Worm (Caenorhabditis elegans) whole organism, late embryonic: ENCODE results near the gene C37C3.18.
A peak's percentile ranks its signal among the peaks of the same experiment; 100 is the strongest.

Source experiments
- C08G9.2 ChIP-seq: sonication (generic microtip); optimal IDR thresholded peaks from 2 replicates; lab custom pipeline; 2016; ENCODE audit warnings: mild to moderate bottlenecking, missing genetic modification characterization, moderate library complexity, missing compliant biosample characterization
- F13H6.1 ChIP-seq: sonication (generic microtip); optimal IDR thresholded peaks from 2 replicates; lab custom pipeline; 2016; ENCODE audit warnings: missing genetic modification characterization, missing compliant biosample characterization
- K02D7.2 ChIP-seq: sonication (generic microtip); optimal IDR thresholded peaks from 2 replicates; lab custom pipeline; 2017; ENCODE audit warnings: mild to moderate bottlenecking, missing genetic modification characterization, missing compliant biosample characterization
- K09A11.1 ChIP-seq: sonication (generic microtip); optimal IDR thresholded peaks from 2 replicates; lab custom pipeline; 2017; ENCODE audit warnings: antibody characterized with exemption, mild to moderate bottlenecking, missing genetic modification characterization, missing compliant biosample characterization; ENCODE audit not compliant: insufficient read depth
- T23F11.4 ChIP-seq: fragments of 200-800 bp; sonication (Bioruptor generic); optimal IDR thresholded peaks from 2 replicates; lab custom pipeline; 2018; ENCODE audit warnings: mild to moderate bottlenecking, missing genetic modification characterization, missing compliant biosample characterization
- ahr-1 ChIP-seq: sonication (generic microtip); optimal IDR thresholded peaks from 2 replicates; lab custom pipeline; 2016; ENCODE audit warnings: missing genetic modification characterization, missing compliant biosample characterization
- ceh-14 ChIP-seq: sonication (generic microtip); optimal IDR thresholded peaks from 2 replicates; lab custom pipeline; 2016; ENCODE audit warnings: missing genotype, missing genetic modification characterization, missing compliant biosample characterization
- ceh-18 ChIP-seq: sonication (generic microtip); optimal IDR thresholded peaks from 2 replicates; lab custom pipeline; 2016; ENCODE audit warnings: missing genetic modification characterization, missing compliant biosample characterization
- ceh-19 ChIP-seq: fragments of 200-800 bp; sonication (Bioruptor generic); optimal IDR thresholded peaks from 2 replicates; lab custom pipeline; 2018; ENCODE audit warnings: mild to moderate bottlenecking, missing genetic modification characterization, missing compliant biosample characterization
- ceh-30 ChIP-seq: fragments of 150-350 bp; optimal IDR thresholded peaks from 2 replicates; lab custom pipeline; 2014; ENCODE audit warnings: missing biosample characterization, missing genetic modification characterization
- ceh-34 ChIP-seq: sonication (generic microtip); optimal IDR thresholded peaks from 2 replicates; lab custom pipeline; 2016; ENCODE audit warnings: mild to moderate bottlenecking, missing genetic modification characterization, missing compliant biosample characterization
- ceh-6 ChIP-seq: fragments of 200-800 bp; sonication (Bioruptor generic); optimal IDR thresholded peaks from 2 replicates; lab custom pipeline; 2018; ENCODE audit warnings: mild to moderate bottlenecking, missing genetic modification characterization, missing compliant biosample characterization
- ceh-9 ChIP-seq: sonication (generic microtip); optimal IDR thresholded peaks from 2 replicates; lab custom pipeline; 2016; ENCODE audit warnings: mild to moderate bottlenecking, missing genetic modification characterization, inconsistent platforms, missing compliant biosample characterization
- dmd-4 ChIP-seq: sonication (generic microtip); optimal IDR thresholded peaks from 2 replicates; lab custom pipeline; 2016; ENCODE audit warnings: borderline replicate concordance, missing genetic modification characterization, missing compliant biosample characterization
- dve-1 ChIP-seq: sonication (generic microtip); optimal IDR thresholded peaks from 2 replicates; lab custom pipeline; 2017; ENCODE audit warnings: antibody characterized with exemption, mild to moderate bottlenecking, missing genetic modification characterization, missing compliant biosample characterization
- elt-4 ChIP-seq: sonication (generic microtip); optimal IDR thresholded peaks from 2 replicates; lab custom pipeline; 2016; ENCODE audit warnings: missing genetic modification characterization, missing compliant biosample characterization
- fax-1 ChIP-seq: sonication (generic microtip); optimal IDR thresholded peaks from 2 replicates; lab custom pipeline; 2016; ENCODE audit warnings: missing genotype, missing genetic modification characterization, missing compliant biosample characterization
- fkh-6 ChIP-seq: sonication (generic microtip); optimal IDR thresholded peaks from 2 replicates; lab custom pipeline; 2016; ENCODE audit warnings: missing genetic modification characterization, missing compliant biosample characterization
- gmeb-2 ChIP-seq: sonication (generic microtip); optimal IDR thresholded peaks from 2 replicates; lab custom pipeline; 2016; ENCODE audit warnings: missing genetic modification characterization, inconsistent platforms, missing compliant biosample characterization
- hlh-15 ChIP-seq: sonication (generic microtip); optimal IDR thresholded peaks from 2 replicates; lab custom pipeline; 2016; ENCODE audit warnings: missing genetic modification characterization, missing compliant biosample characterization
- hlh-30 ChIP-seq: sonication (generic microtip); optimal IDR thresholded peaks from 2 replicates; lab custom pipeline; 2017; ENCODE audit warnings: antibody characterized with exemption, missing genetic modification characterization, missing compliant biosample characterization; ENCODE audit not compliant: insufficient read depth
- hlh-6 ChIP-seq: sonication (generic microtip); optimal IDR thresholded peaks from 2 replicates; lab custom pipeline; 2016; ENCODE audit warnings: missing genotype, missing genetic modification characterization, missing compliant biosample characterization
- hlh-8 ChIP-seq: sonication (generic microtip); optimal IDR thresholded peaks from 2 replicates; lab custom pipeline; 2016; ENCODE audit warnings: missing genotype, missing genetic modification characterization, missing compliant biosample characterization
- madf-2 ChIP-seq: sonication (generic microtip); optimal IDR thresholded peaks from 2 replicates; lab custom pipeline; 2017; ENCODE audit warnings: missing genetic modification characterization, missing compliant biosample characterization
- mec-3 ChIP-seq: sonication (generic microtip); optimal IDR thresholded peaks from 2 replicates; lab custom pipeline; 2016; ENCODE audit warnings: borderline replicate concordance, missing genetic modification characterization, missing compliant biosample characterization
- nfya-1 ChIP-seq: sonication (generic microtip); optimal IDR thresholded peaks from 2 replicates; lab custom pipeline; 2017; ENCODE audit warnings: missing genetic modification characterization, mild to moderate bottlenecking, missing compliant biosample characterization, antibody characterized with exemption, moderate library complexity
- nhr-232 ChIP-seq: sonication (generic microtip); optimal IDR thresholded peaks from 2 replicates; lab custom pipeline; 2016; ENCODE audit warnings: missing genetic modification characterization, missing compliant biosample characterization
- npax-4 ChIP-seq: sonication (generic microtip); optimal IDR thresholded peaks from 2 replicates; lab custom pipeline; 2016; ENCODE audit warnings: missing genetic modification characterization, missing compliant biosample characterization
- pax-1 ChIP-seq: fragments of 150-350 bp; optimal IDR thresholded peaks from 2 replicates; lab custom pipeline; 2014; ENCODE audit warnings: missing biosample characterization, missing genetic modification characterization
- pha-2 ChIP-seq: sonication (generic microtip); optimal IDR thresholded peaks from 2 replicates; lab custom pipeline; 2017; ENCODE audit warnings: mild to moderate bottlenecking, missing genetic modification characterization, missing compliant biosample characterization
- pqm-1 ChIP-seq: sonication (generic microtip); optimal IDR thresholded peaks from 2 replicates; lab custom pipeline; 2016; ENCODE audit warnings: missing genetic modification characterization, missing compliant biosample characterization
- pros-1 ChIP-seq: fragments of 150-350 bp; optimal IDR thresholded peaks from 2 replicates; lab custom pipeline; 2014; ENCODE audit warnings: missing biosample characterization, missing genetic modification reagents, missing genetic modification characterization
- ref-2 ChIP-seq: sonication (generic microtip); optimal IDR thresholded peaks from 2 replicates; lab custom pipeline; 2016; ENCODE audit warnings: missing genetic modification characterization, missing compliant biosample characterization
- sdc-2 ChIP-seq: sonication (generic microtip); optimal IDR thresholded peaks from 2 replicates; lab custom pipeline; 2016; ENCODE audit warnings: missing genotype, missing genetic modification characterization, missing compliant biosample characterization
- sox-2 ChIP-seq: fragments of 200-800 bp; sonication (Bioruptor generic); IDR thresholded peaks from 2 replicates; pipeline ENCODE4 v1.3.6; 2022; ENCODE audit warnings: missing genetic modification reagents, missing genetic modification characterization, missing compliant biosample characterization
- sox-4 ChIP-seq: sonication (generic microtip); optimal IDR thresholded peaks from 2 replicates; lab custom pipeline; 2017; ENCODE audit warnings: mild to moderate bottlenecking, missing genetic modification characterization, inconsistent platforms, missing compliant biosample characterization
- tbx-2 ChIP-seq: sonication (generic microtip); optimal IDR thresholded peaks from 2 replicates; lab custom pipeline; 2016; ENCODE audit warnings: missing genetic modification characterization, missing compliant biosample characterization
- ttx-3 ChIP-seq: sonication (generic microtip); optimal IDR thresholded peaks from 2 replicates; lab custom pipeline; 2016; ENCODE audit warnings: missing genetic modification reagents, missing genetic modification characterization, missing compliant biosample characterization
- unc-42 ChIP-seq: sonication (generic microtip); optimal IDR thresholded peaks from 2 replicates; lab custom pipeline; 2016; ENCODE audit warnings: missing genotype, missing genetic modification characterization, missing compliant biosample characterization
- unc-86 ChIP-seq: sonication (generic microtip); optimal IDR thresholded peaks from 2 replicates; lab custom pipeline; 2016; ENCODE audit warnings: missing genetic modification characterization, missing compliant biosample characterization

The C37C3.18 gene

ce11 chrV:7837809-7838208 is 17.0 kb upstream of the C37C3.18 start, which contains the start of gene ttr-33:
Gene ttr-33 (minus strand): TSS chrV:7837909.
- no peak for TF ChIP-seq fax-1 (tag; lab: Kevin White, UChicago)
- TF ChIP-seq pha-2 = no peak
- TF ChIP-seq unc-86 (tag; lab: Kevin White, UChicago) = no peak
- TF ChIP-seq dve-1 (tag; lab: Kevin White, UChicago) = no peak
- TF ChIP-seq sox-4 (tag; lab: Kevin White, UChicago) = no peak
- TF ChIP-seq madf-2 (tag; lab: Kevin White, UChicago) = no peak
- TF ChIP-seq ceh-9 (tag; lab: Kevin White, UChicago) = no peak
- no peak for TF ChIP-seq pros-1 (tag; lab: Kevin White, UChicago)
- no peak for TF ChIP-seq dmd-4
- no peak for TF ChIP-seq ceh-30
- TF ChIP-seq sdc-2 (tag; lab: Kevin White, UChicago) = no peak
- TF ChIP-seq ceh-14 (tag; lab: Kevin White, UChicago) = no peak
- no peak for TF ChIP-seq mec-3 (tag; lab: Kevin White, UChicago)
- TF ChIP-seq pqm-1 (tag; lab: Kevin White, UChicago) = no peak
- no peak for TF ChIP-seq ahr-1 (tag; lab: Kevin White, UChicago)
- no peak for TF ChIP-seq fkh-6
- no peak for TF ChIP-seq T23F11.4 (GFP tag; lab: Kevin White, UChicago)
- no peak for TF ChIP-seq ceh-34
- no peak for TF ChIP-seq nhr-232
- TF ChIP-seq pax-1 (tag; lab: Kevin White, UChicago) = no peak
- TF ChIP-seq, all 69 proteins: peak for 0

ce11 chrV:7839485-7839884 is 15.3 kb upstream of the C37C3.18 start, which contains the start of gene C37C3.12:
Gene C37C3.12 (minus strand): TSS chrV:7839585.
- TF ChIP-seq unc-42 (no peak), gmeb-2 (tag; lab: Kevin White, UChicago) (no peak)

DNA sequence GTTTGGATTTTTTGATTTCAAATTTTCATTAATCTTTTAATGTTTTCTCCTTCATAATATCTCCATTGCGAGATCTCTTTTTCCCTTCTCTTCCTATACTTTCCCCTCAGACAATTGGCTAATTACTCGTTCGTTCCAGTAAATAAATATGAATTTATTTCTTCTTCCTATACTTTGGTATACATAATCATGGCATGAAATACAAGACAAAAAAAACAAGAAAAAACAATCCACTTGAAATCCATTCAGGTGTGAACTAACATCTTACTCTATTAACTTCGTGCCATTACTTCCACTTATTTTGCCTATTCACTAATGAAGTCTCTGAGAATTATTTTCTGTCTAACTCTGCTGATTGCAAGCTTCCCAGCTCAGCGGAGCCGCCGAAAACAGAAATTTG is 12.6 kb upstream of the C37C3.18 start, which contains the start of gene grd-8:
TSS of gene grd-8 (plus strand) at position 301 of the 400 bp plus-strand sequence.
- no peak for TF ChIP-seq ceh-9 (tag; lab: Kevin White, UChicago)

DNA sequence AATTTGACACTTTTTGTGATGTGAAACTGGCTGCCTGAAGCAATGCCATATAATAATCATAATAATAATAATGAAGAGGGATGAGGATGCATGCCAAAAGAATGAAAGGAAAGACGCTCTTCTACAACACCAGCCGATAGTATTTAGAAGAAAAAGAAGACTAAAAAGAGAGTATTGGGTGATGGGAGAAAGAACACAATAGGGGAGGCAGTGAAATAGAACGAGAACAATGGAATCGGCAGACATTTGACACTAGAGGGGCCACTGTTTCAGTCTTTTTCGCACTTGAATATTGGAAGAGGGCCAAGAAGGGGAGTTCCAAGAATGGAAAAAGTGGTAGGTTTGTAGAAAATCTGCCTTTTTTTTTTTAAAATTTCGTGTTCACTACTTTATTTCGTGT is 7.6 kb upstream of the C37C3.18 start, which contains the start of gene memo-1:
TSS of gene memo-1 (minus strand) at position 2 of the 400 bp plus-strand sequence.
- TF ChIP-seq T23F11.4 (GFP tag; lab: Kevin White, UChicago) = no peak
- peak; percentile 44 for TF ChIP-seq sox-2 (GFP tag; lab: Robert Waterston, UW)
- TF ChIP-seq, all 69 proteins: peak for 1

DNA sequence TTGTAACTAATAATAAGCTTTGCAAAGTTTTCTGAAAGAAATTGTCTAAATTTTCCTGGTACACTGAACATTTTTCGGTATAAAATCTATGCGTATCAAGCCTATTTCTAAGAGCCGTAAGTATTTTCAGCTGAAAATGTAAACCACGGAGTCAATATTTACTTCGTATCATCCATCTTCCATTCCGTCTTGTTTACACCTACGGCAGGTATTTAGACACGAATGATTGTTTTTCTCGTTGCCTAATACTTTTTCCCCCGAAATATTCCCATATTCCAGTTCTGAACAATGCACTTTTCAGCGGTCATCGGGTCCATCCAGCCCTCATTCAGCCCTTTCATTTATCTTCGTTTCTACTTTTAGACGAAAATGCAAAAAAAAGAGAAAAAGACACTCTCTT is 7.1 kb upstream of the C37C3.18 start:
- TF ChIP-seq ceh-18 (tag; lab: Kevin White, UChicago) (no peak), ceh-19 (GFP tag; lab: Kevin White, UChicago) (no peak), ref-2 (tag; lab: Kevin White, UChicago) (no peak), elt-4 (no peak), mec-3 (tag; lab: Kevin White, UChicago) (no peak), K09A11.1 (tag; lab: Kevin White, UChicago) (no peak), hlh-8 (tag; lab: Kevin White, UChicago) (no peak)

ce11 chrV:7848251-7848650 is 6.5 kb upstream of the C37C3.18 start:
- TF ChIP-seq pha-2 = no peak
- TF ChIP-seq hlh-15 = no peak
- TF ChIP-seq unc-42 = peak; percentile 5
- TF ChIP-seq tbx-2 = no peak
- no peak for TF ChIP-seq pax-1 (tag; lab: Kevin White, UChicago)
- peak; percentile 72 for TF ChIP-seq hlh-30 (tag; lab: Kevin White, UChicago)
- TF ChIP-seq hlh-6 (tag; lab: Kevin White, UChicago) = no peak
- no peak for TF ChIP-seq madf-2 (tag; lab: Kevin White, UChicago)
- TF ChIP-seq nfya-1 = no peak
- TF ChIP-seq ceh-6 = no peak
- no peak for TF ChIP-seq K02D7.2 (tag; lab: Kevin White, UChicago)
- no peak for TF ChIP-seq C08G9.2
- TF ChIP-seq F13H6.1 = no peak
- TF ChIP-seq ahr-1 (tag; lab: Kevin White, UChicago) = no peak
- TF ChIP-seq ttx-3 (tag; lab: Kevin White, UChicago) = no peak
- no peak for TF ChIP-seq gmeb-2 (tag; lab: Kevin White, UChicago)
- TF ChIP-seq npax-4 (tag; lab: Kevin White, UChicago) = no peak
